Fruit fly (Drosophila melanogaster) whole organism, embryonic: ENCODE results near the gene Stat92E.
A peak's percentile ranks its signal among the peaks of the same experiment; 100 is the strongest.

ENCODE experiments used
- C15 ChIP-seq: fragments of 200-800 bp; sonication (Bioruptor generic); IDR thresholded peaks from 3 replicates; pipeline ENCODE4 v1.3.6; 2022; ENCODE audit warnings: missing biosample characterization, missing genetic modification characterization
- CG10462 ChIP-seq: fragments of 200-800 bp; sonication (Bioruptor generic); optimal IDR thresholded peaks from 2 replicates; lab custom pipeline; 2016; ENCODE audit warnings: missing biosample characterization, missing genetic modification characterization
- CG10565 ChIP-seq: fragments of 200-800 bp; sonication (Bioruptor generic); optimal IDR thresholded peaks from 3 replicates; lab custom pipeline; 2016; ENCODE audit warnings: missing biosample characterization, mild to moderate bottlenecking, missing genetic modification characterization
- CG12071 ChIP-seq: fragments of 200-800 bp; sonication (Bioruptor generic); optimal IDR thresholded peaks from 3 replicates; lab custom pipeline; 2018; ENCODE audit warnings: missing biosample characterization, mild to moderate bottlenecking, missing genetic modification characterization
- CG12299 ChIP-seq: fragments of 200-800 bp; sonication (Bioruptor generic); optimal IDR thresholded peaks from 2 replicates; lab custom pipeline; 2018; ENCODE audit warnings: missing biosample characterization, mild to moderate bottlenecking, missing genetic modification characterization
- CG12391 ChIP-seq: fragments of 200-800 bp; sonication (Bioruptor generic); optimal IDR thresholded peaks from 3 replicates; lab custom pipeline; 2018; ENCODE audit warnings: missing biosample characterization, mild to moderate bottlenecking, missing genetic modification characterization, moderate library complexity
- CG13894 ChIP-seq: fragments of 200-800 bp; sonication (Bioruptor generic); optimal IDR thresholded peaks from 3 replicates; lab custom pipeline; 2018; ENCODE audit warnings: missing biosample characterization, mild to moderate bottlenecking, missing genetic modification characterization, moderate library complexity
- CG16779 ChIP-seq: fragments of 200-800 bp; sonication (Bioruptor generic); IDR thresholded peaks from 2 replicates; pipeline ENCODE4 v1.3.6; 2022; ENCODE audit warnings: missing biosample characterization, missing genetic modification characterization
- CG16813 ChIP-seq: fragments of 200-800 bp; sonication (Bioruptor generic); IDR thresholded peaks from 3 replicates; pipeline ENCODE4 v1.3.6; 2022; ENCODE audit warnings: missing biosample characterization, missing genetic modification characterization; ENCODE audit not compliant: partially characterized antibody
- CG17359 ChIP-seq: fragments of 200-800 bp; sonication (Bioruptor generic); optimal IDR thresholded peaks from 3 replicates; lab custom pipeline; 2018; ENCODE audit warnings: missing biosample characterization, mild to moderate bottlenecking, missing genetic modification characterization, moderate library complexity
- CG17385 ChIP-seq: fragments of 200-800 bp; sonication (Bioruptor generic); optimal IDR thresholded peaks from 3 replicates; lab custom pipeline; 2018; ENCODE audit warnings: missing biosample characterization, mild to moderate bottlenecking, missing genetic modification characterization
- CG2875 ChIP-seq: fragments of 200-800 bp; sonication (Bioruptor generic); optimal IDR thresholded peaks from 2 replicates; lab custom pipeline; 2017; ENCODE audit warnings: missing biosample characterization, mild to moderate bottlenecking, missing genetic modification characterization, missing genetic modification reagents
- CG30403 ChIP-seq: fragments of 200-800 bp; sonication (Bioruptor generic); optimal IDR thresholded peaks from 3 replicates; lab custom pipeline; 2016; ENCODE audit warnings: missing biosample characterization, missing genetic modification characterization
- CG34224 ChIP-seq: fragments of 200-800 bp; sonication (Bioruptor generic); IDR thresholded peaks from 3 replicates; pipeline ENCODE4 v1.3.6; 2022; ENCODE audit warnings: missing biosample characterization, missing genetic modification characterization; ENCODE audit not compliant: partially characterized antibody
- CG3838 ChIP-seq: fragments of 200-800 bp; sonication (Bioruptor generic); optimal IDR thresholded peaks from 3 replicates; lab custom pipeline; 2016; ENCODE audit warnings: missing biosample characterization, missing genetic modification characterization
- CG6654 ChIP-seq: fragments of 200-800 bp; sonication (Bioruptor generic); optimal IDR thresholded peaks from 2 replicates; lab custom pipeline; 2017; ENCODE audit warnings: missing biosample characterization, mild to moderate bottlenecking, missing genetic modification characterization
- CG7357 ChIP-seq: fragments of 200-800 bp; sonication (Bioruptor generic); IDR thresholded peaks from 3 replicates; pipeline ENCODE4 v1.3.6; 2022; ENCODE audit warnings: missing biosample characterization, missing genetic modification characterization
- CG8359 ChIP-seq: fragments of 200-800 bp; sonication (Bioruptor generic); optimal IDR thresholded peaks from 2 replicates; lab custom pipeline; 2017; ENCODE audit warnings: missing biosample characterization, mild to moderate bottlenecking, missing genetic modification characterization, borderline replicate concordance
- CG8478 ChIP-seq: fragments of >200 bp; optimal IDR thresholded peaks from 2 replicates; lab custom pipeline; 2018
- Drgx ChIP-seq: fragments of 200-800 bp; sonication (Bioruptor generic); IDR thresholded peaks from 2 replicates; pipeline ENCODE4 v1.3.6; 2022; ENCODE audit warnings: missing biosample characterization, missing genetic modification characterization
- Fer1 ChIP-seq: fragments of 200-800 bp; sonication (Bioruptor generic); optimal IDR thresholded peaks from 2 replicates; lab custom pipeline; 2017; ENCODE audit warnings: missing biosample characterization, mild to moderate bottlenecking, missing genetic modification characterization
- HLH3B ChIP-seq: fragments of 200-800 bp; sonication (Bioruptor generic); IDR thresholded peaks from 2 replicates; pipeline ENCODE4 v1.3.6; 2022; ENCODE audit warnings: missing biosample characterization, missing genetic modification characterization
- HLH54F ChIP-seq: fragments of 200-800 bp; sonication (Bioruptor generic); optimal IDR thresholded peaks from 3 replicates; lab custom pipeline; 2016; ENCODE audit warnings: missing biosample characterization, missing genetic modification characterization
- Lhr ChIP-seq: fragments of 200-800 bp; sonication (Bioruptor generic); optimal IDR thresholded peaks from 3 replicates; lab custom pipeline; 2017; ENCODE audit warnings: mild to moderate bottlenecking, missing biosample characterization, missing genetic modification reagents, missing genetic modification characterization
- MTF-1 ChIP-seq: fragments of 200-800 bp; sonication (Bioruptor generic); optimal IDR thresholded peaks from 2 replicates; lab custom pipeline; 2018; ENCODE audit warnings: missing biosample characterization, mild to moderate bottlenecking, missing genetic modification characterization, borderline replicate concordance
- Med ChIP-seq: fragments of 200-800 bp; sonication (Bioruptor generic); peaks from one replicate; lab custom pipeline; 2016; ENCODE audit warnings: missing biosample characterization, missing genetic modification characterization, mild to moderate bottlenecking, inconsistent platforms, moderate library complexity
- Myb ChIP-seq: fragments of 200-800 bp; sonication (Bioruptor generic); optimal IDR thresholded peaks from 2 replicates; lab custom pipeline; 2016; ENCODE audit warnings: missing biosample characterization, missing genetic modification characterization
- Nf-YC ChIP-seq: fragments of 200-800 bp; optimal IDR thresholded peaks from 3 replicates; lab custom pipeline; 2019; ENCODE audit warnings: missing biosample characterization, mild to moderate bottlenecking, missing genetic modification characterization, moderate library complexity
- Opbp ChIP-seq: fragments of 200-800 bp; sonication (Bioruptor generic); IDR thresholded peaks from 3 replicates; pipeline ENCODE4 v1.3.6; 2022; ENCODE audit warnings: missing biosample characterization, missing genetic modification characterization; ENCODE audit not compliant: partially characterized antibody
- amos ChIP-seq: fragments of 200-800 bp; sonication (Bioruptor generic); IDR thresholded peaks from 2 replicates; pipeline ENCODE4 v1.3.6; 2022; ENCODE audit warnings: missing biosample characterization, missing genetic modification characterization; ENCODE audit not compliant: partially characterized antibody
- crp ChIP-seq, 2 experiments: fragments of 200-800 bp; sonication (Bioruptor generic); optimal IDR thresholded peaks; 2 replicates in 1 of 2; 3 replicates in 1 of 2; lab custom pipeline; 2017; ENCODE audit warnings: missing biosample characterization in 2 of 2, missing genetic modification characterization in 2 of 2, mild to moderate bottlenecking in 1 of 2, moderate library complexity in 1 of 2
- exex ChIP-seq: fragments of 200-800 bp; sonication (Bioruptor generic); optimal IDR thresholded peaks from 4 replicates; lab custom pipeline; 2018; ENCODE audit warnings: missing biosample characterization, mild to moderate bottlenecking, missing genetic modification characterization, moderate library complexity
- grn ChIP-seq: fragments of 200-800 bp; sonication (Bioruptor generic); optimal IDR thresholded peaks from 3 replicates; lab custom pipeline; 2017; ENCODE audit warnings: missing biosample characterization, missing genetic modification characterization
- gsb ChIP-seq: fragments of 200-800 bp; sonication (Bioruptor generic); IDR thresholded peaks from 2 replicates; pipeline ENCODE4 v1.3.6; 2022; ENCODE audit warnings: missing biosample characterization, missing genetic modification characterization
- hbn ChIP-seq: fragments of 200-800 bp; sonication (Bioruptor generic); IDR thresholded peaks from 2 replicates; pipeline ENCODE4 v1.3.6; 2022; ENCODE audit warnings: missing biosample characterization, missing genetic modification characterization; ENCODE audit not compliant: partially characterized antibody
- kni ChIP-seq: fragments of 200-800 bp; sonication (Bioruptor generic); optimal IDR thresholded peaks from 3 replicates; lab custom pipeline; 2017; ENCODE audit warnings: mild to moderate bottlenecking, missing biosample characterization, missing genetic modification reagents, missing genetic modification characterization
- nau ChIP-seq: fragments of 200-800 bp; sonication (Bioruptor generic); optimal IDR thresholded peaks from 3 replicates; lab custom pipeline; 2017; ENCODE audit warnings: missing biosample characterization, mild to moderate bottlenecking, missing genetic modification characterization, missing genetic modification reagents
- nerfin-1 ChIP-seq: fragments of 200-800 bp; sonication (Bioruptor generic); optimal IDR thresholded peaks from 3 replicates; lab custom pipeline; 2019; ENCODE audit warnings: missing biosample characterization, mild to moderate bottlenecking, missing genetic modification characterization, moderate library complexity
- onecut ChIP-seq: fragments of 200-800 bp; sonication (Bioruptor generic); IDR thresholded peaks from 2 replicates; pipeline ENCODE4 v1.3.6; 2022; ENCODE audit warnings: missing biosample characterization, missing genetic modification characterization
- pita ChIP-seq: fragments of 200-800 bp; sonication (Bioruptor generic); optimal IDR thresholded peaks from 2 replicates; lab custom pipeline; 2017; ENCODE audit warnings: missing biosample characterization, mild to moderate bottlenecking, missing genetic modification characterization
- pzg ChIP-seq: fragments of 200-800 bp; sonication (Bioruptor generic); optimal IDR thresholded peaks from 3 replicates; lab custom pipeline; 2018; ENCODE audit warnings: missing biosample characterization, mild to moderate bottlenecking, missing genetic modification characterization, moderate library complexity
- seq ChIP-seq: fragments of 200-800 bp; sonication (Bioruptor generic); IDR thresholded peaks from 2 replicates; pipeline ENCODE4 v1.3.6; 2022; ENCODE audit warnings: missing biosample characterization, missing genetic modification characterization
- tgo ChIP-seq: fragments of 200-800 bp; sonication (Bioruptor generic); IDR thresholded peaks from 3 replicates; pipeline ENCODE4 v1.3.6; 2022; ENCODE audit warnings: missing biosample characterization, missing genetic modification characterization
- tio ChIP-seq: fragments of 200-800 bp; sonication (Bioruptor generic); optimal IDR thresholded peaks from 2 replicates; lab custom pipeline; 2017; ENCODE audit warnings: missing biosample characterization, missing genetic modification characterization, inconsistent platforms
- tna ChIP-seq: fragments of 200-800 bp; sonication (Bioruptor generic); IDR thresholded peaks from 2 replicates; pipeline ENCODE4 v1.3.6; 2022; ENCODE audit warnings: missing biosample characterization, missing genetic modification characterization; ENCODE audit not compliant: partially characterized antibody
- tup ChIP-seq: fragments of 200-800 bp; sonication (Bioruptor generic); optimal IDR thresholded peaks from 2 replicates; lab custom pipeline; 2016; ENCODE audit warnings: missing biosample characterization, mild to moderate bottlenecking, missing genetic modification characterization, moderate library complexity
- usp ChIP-seq: fragments of >200 bp; optimal IDR thresholded peaks from 2 replicates; lab custom pipeline; 2017; ENCODE audit warnings: missing biosample characterization, missing genetic modification characterization
- vnd ChIP-seq: fragments of 200-800 bp; sonication (Bioruptor generic); IDR thresholded peaks from 3 replicates; pipeline ENCODE4 v1.3.6; 2022; ENCODE audit warnings: missing biosample characterization, missing genetic modification characterization; ENCODE audit not compliant: partially characterized antibody

The Stat92E gene

dm6 chr3R:20551487-20552079 lies 528 bp downstream of the Stat92E start (continued):
- no peak for TF ChIP-seq CG13894
- TF ChIP-seq CG16779 (GFP tag; lab: Robert Waterston, UW) = no peak
- TF ChIP-seq exex = no peak
- peak; percentile 40; the same call in 1 of the 2 replicates for TF ChIP-seq seq
- TF ChIP-seq crp (GFP tag; optimal IDR thresholded peaks at IDR 0.05; lab: Kevin White, UChicago) = no peak
- 0 out of 2 replicates have a peak, but pooled peaks have one; percentile 15 for TF ChIP-seq tna (GFP tag; lab: Robert Waterston, UW)
- no peak for TF ChIP-seq tup (GFP tag; lab: Kevin White, UChicago)
- no peak for TF ChIP-seq gsb (GFP tag; lab: Robert Waterston, UW)
- TF ChIP-seq CG17385 (GFP tag; lab: Kevin White, UChicago) = peak; percentile 24
- TF ChIP-seq usp (GFP tag; lab: Kevin White, UChicago) = no peak
- no peak for TF ChIP-seq CG17359 (tag; lab: Kevin White, UChicago)
- TF ChIP-seq hbn (GFP tag; lab: Robert Waterston, UW) = no peak
- no peak for TF ChIP-seq CG2875 (GFP tag; lab: Kevin White, UChicago)
- no peak for TF ChIP-seq HLH3B (GFP tag; lab: Robert Waterston, UW)
- TF ChIP-seq MTF-1 (GFP tag; lab: Kevin White, UChicago) = no peak
- TF ChIP-seq pita = peak; percentile 35
- TF ChIP-seq CG12071 (GFP tag; lab: Kevin White, UChicago) = no peak
- no peak for TF ChIP-seq vnd
- TF ChIP-seq CG12391 (tag; lab: Kevin White, UChicago) = no peak
- no peak for TF ChIP-seq grn
- no peak for TF ChIP-seq nau (GFP tag; lab: Kevin White, UChicago)
- TF ChIP-seq Med (GFP tag; lab: Kevin White, UChicago) = peak; percentile 45
- no peak for TF ChIP-seq CG34224 (GFP tag; lab: Robert Waterston, UW)
- no peak for TF ChIP-seq tgo (GFP tag; lab: Robert Waterston, UW)
- TF ChIP-seq CG3838 (GFP tag; lab: Kevin White, UChicago) = no peak
- no peak for TF ChIP-seq CG8359
- no peak for TF ChIP-seq CG12299 (tag; lab: Kevin White, UChicago)
- TF ChIP-seq onecut = peak; percentile 48
- TF ChIP-seq Drgx (GFP tag; lab: Robert Waterston, UW) = 0 out of 2 replicates have a peak, but pooled peaks have one; percentile 7
- no peak for TF ChIP-seq CG10462 (GFP tag; lab: Kevin White, UChicago)
- no peak for TF ChIP-seq Opbp (GFP tag; lab: Robert Waterston, UW)
- TF ChIP-seq C15 (GFP tag; lab: Robert Waterston, UW) = no peak
- TF ChIP-seq nerfin-1 = peak; percentile 18
- TF ChIP-seq, all 482 proteins: peak for 31

DNA sequence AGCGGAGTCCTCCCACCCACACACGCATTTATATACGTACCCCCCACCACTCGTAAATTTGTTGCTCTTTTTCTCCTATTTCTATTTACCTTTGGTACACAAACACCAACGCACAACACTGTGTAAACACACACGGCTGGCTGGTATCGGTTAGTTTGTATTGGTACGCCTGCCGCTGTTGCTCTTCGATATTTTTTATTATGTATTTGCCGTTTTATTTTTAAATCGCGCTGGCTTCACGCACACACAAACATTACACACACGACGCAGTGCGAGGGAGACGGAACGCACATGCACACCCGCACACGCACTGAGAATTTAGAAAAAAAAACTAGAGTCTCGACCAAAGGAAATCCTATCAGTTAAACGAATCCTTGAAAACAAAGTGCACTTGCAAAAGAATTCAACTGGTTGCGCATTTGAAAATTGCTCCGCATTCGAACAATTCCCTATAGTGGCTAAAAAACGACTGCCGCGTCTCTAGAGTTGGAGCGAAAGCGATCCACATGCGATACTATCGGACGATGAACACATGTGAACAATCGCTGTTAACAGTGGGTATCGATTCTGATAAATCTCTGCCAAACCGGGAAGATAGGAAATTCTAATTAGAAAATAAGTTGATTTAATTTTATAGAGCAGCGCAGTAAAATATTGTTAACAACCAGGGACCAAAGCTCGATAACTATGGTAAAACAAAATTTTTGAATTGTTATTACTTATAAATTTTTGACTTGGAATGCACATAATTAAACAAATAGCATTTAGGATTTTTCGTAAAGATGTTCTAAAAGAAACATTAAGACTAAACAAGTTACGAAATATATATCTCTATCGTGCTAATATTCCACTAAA lies 1.3 kb downstream of the Stat92E start:
- TF ChIP-seq CG10565 = no peak
- peak; percentile 2 for TF ChIP-seq CG6654 (GFP tag; lab: Kevin White, UChicago)
- peak; percentile 91 for TF ChIP-seq Fer1 (GFP tag; lab: Kevin White, UChicago)
- peak; percentile 50 for TF ChIP-seq Lhr
- TF ChIP-seq MTF-1 (GFP tag; lab: Kevin White, UChicago) = peak; percentile 96
- no peak for TF ChIP-seq CG7357 (GFP tag; lab: Robert Waterston, UW)
- no peak for TF ChIP-seq HLH54F (GFP tag; lab: Kevin White, UChicago)
- peak; percentile 95 for TF ChIP-seq CG16813 (GFP tag; lab: Robert Waterston, UW)
- TF ChIP-seq pzg = peak; percentile 69
- TF ChIP-seq Myb = peak; percentile 60
- TF ChIP-seq tio (GFP tag; lab: Kevin White, UChicago) = no peak
- no peak for TF ChIP-seq CG8478 (lab: Kevin White, UChicago)
- no peak for TF ChIP-seq CG30403
- TF ChIP-seq kni (GFP tag; lab: Kevin White, UChicago) = peak; percentile 98
- TF ChIP-seq amos (GFP tag; lab: Robert Waterston, UW) = peak; percentile 99
- TF ChIP-seq Nf-YC (tag; lab: Kevin White, UChicago) = no peak
